Worm (Caenorhabditis elegans) whole organism, L1 larva: Measurements from ENCODE around the gene fbxa-13.

ENCODE experiments used
- C16A3.4 ChIP-seq: fragments of 150-350 bp; optimal IDR thresholded peaks from 2 replicates; lab custom pipeline; 2014; ENCODE audit warnings: missing biosample characterization, missing genetic modification characterization
- aha-1 ChIP-seq: fragments of 150-350 bp; optimal IDR thresholded peaks from 2 replicates; lab custom pipeline; 2014; ENCODE audit warnings: missing biosample characterization, missing genetic modification characterization
- ces-1 ChIP-seq: fragments of 150-350 bp; optimal IDR thresholded peaks from 2 replicates; lab custom pipeline; 2014; ENCODE audit warnings: missing biosample characterization, missing genetic modification reagents, missing genetic modification characterization
- dsc-1 ChIP-seq: sonication (generic microtip); optimal IDR thresholded peaks from 2 replicates; lab custom pipeline; 2016; ENCODE audit warnings: mild to moderate bottlenecking, missing genetic modification characterization, missing compliant biosample characterization
- elt-3 ChIP-seq, 6 experiments: fragments of 150-350 bp in 1 of 6; sonication (generic microtip); optimal IDR thresholded peaks; 2 replicates each; lab custom pipeline; 2017 to 2018; ENCODE audit warnings: missing biosample characterization in 6 of 6, missing genetic modification characterization in 6 of 6, inconsistent platforms in 1 of 6
- nhr-19 ChIP-seq: fragments of 200-800 bp; sonication (Bioruptor generic); conservative IDR thresholded peaks from 2 replicates; pipeline ENCODE4 v1.3.6; 2022; ENCODE audit warnings: missing genetic modification characterization, missing compliant biosample characterization
- nhr-77 ChIP-seq: fragments of 150-350 bp; optimal IDR thresholded peaks from 2 replicates; lab custom pipeline; 2014; ENCODE audit warnings: missing biosample characterization, missing genetic modification characterization
- unc-86 ChIP-seq: sonication (generic microtip); optimal IDR thresholded peaks from 2 replicates; lab custom pipeline; 2016; ENCODE audit warnings: missing genetic modification characterization, missing compliant biosample characterization
- zip-4 ChIP-seq: fragments of 200-800 bp; sonication (Bioruptor generic); optimal IDR thresholded peaks from 2 replicates; lab custom pipeline; 2018; ENCODE audit warnings: mild to moderate bottlenecking, missing genetic modification characterization, moderate library complexity, missing compliant biosample characterization

Gene fbxa-13

DNA sequence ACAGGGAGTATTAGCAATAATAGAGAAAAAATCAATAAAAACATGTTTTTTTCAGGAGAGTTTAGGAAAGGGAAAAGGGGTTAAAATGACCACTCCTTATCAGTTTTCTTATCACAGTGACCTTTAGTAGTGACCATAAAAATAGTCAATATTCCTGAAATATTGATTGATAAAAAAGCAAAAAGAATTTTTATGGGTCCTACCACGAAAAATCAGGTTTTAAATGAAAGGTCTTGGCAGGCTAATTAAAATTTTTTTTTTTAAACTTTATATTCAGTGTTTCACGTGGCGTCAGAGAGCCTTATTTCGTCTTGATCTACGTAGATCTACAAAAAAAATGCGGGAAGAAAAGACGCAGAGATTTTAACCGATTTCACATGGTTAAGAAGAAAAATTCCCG, 48.3 kb downstream of the fbxa-13 start, which contains the start of gene cht-4:
Gene cht-4 (minus strand): TSS at position 101 of the 400 bp plus-strand sequence.
- TF ChIP-seq elt-3 (tag; optimal IDR thresholded peaks at IDR 0.05; lab: Kevin White, UChicago) (no peak), nhr-77 (tag; lab: Kevin White, UChicago) (no peak), unc-86 (tag; lab: Kevin White, UChicago) (no peak), dsc-1 (tag; lab: Kevin White, UChicago) (no peak), aha-1 (tag; lab: Kevin White, UChicago) (no peak), nhr-19 (GFP tag; lab: Robert Waterston, UW) (no peak), zip-4 (GFP tag; lab: Kevin White, UChicago) (no peak), C16A3.4 (tag; lab: Kevin White, UChicago) (no peak), ces-1 (GFP tag; lab: Kevin White, UChicago) (no peak)
- TF ChIP-seq, all 84 proteins: peak for 0
